Worm (Caenorhabditis elegans): ENCODE measurements around the gene bus-5.

- no peak for TF ChIP-seq Y55F3AM.14 (GFP tag; optimal IDR thresholded peaks at IDR 0.05)
- no peak for TF ChIP-seq snpc-4 (tag; optimal IDR thresholded peaks at IDR 0.05)
- no peak for TF ChIP-seq alr-1 (tag; optimal IDR thresholded peaks at IDR 0.05)
- no peak for TF ChIP-seq mab-5 (tag; optimal IDR thresholded peaks at IDR 0.05)
- TF ChIP-seq nhr-10 (tag; optimal IDR thresholded peaks at IDR 0.05), result no peak
- TF ChIP-seq ama-1 (optimal IDR thresholded peaks at IDR 0.05), result no peak
- no peak for TF ChIP-seq nhr-6 (tag; optimal IDR thresholded peaks at IDR 0.05)
- no peak for TF ChIP-seq lin-13 (GFP tag; optimal IDR thresholded peaks at IDR 0.05)
- TF ChIP-seq crh-2 (tag; optimal IDR thresholded peaks at IDR 0.05), result no peak
- no peak for TF ChIP-seq nhr-77 (tag; optimal IDR thresholded peaks at IDR 0.05)
- no peak for TF ChIP-seq ztf-11 (tag; optimal IDR thresholded peaks at IDR 0.05)
- TF ChIP-seq nhr-25 (tag; optimal IDR thresholded peaks at IDR 0.05), result peak; percentile 31
- TF ChIP-seq fos-1 (tag; optimal IDR thresholded peaks at IDR 0.05), result no peak
These were observed 3.5 kb upstream of the bus-5 start for ce11 chrX:2116304-2116867.
